Fruit fly (Drosophila melanogaster) whole organism, prepupa: ENCODE data around the gene CG10750.
A peak's percentile ranks its signal among the peaks of the same experiment; 100 is the strongest.

Experiments used
- CG11902 ChIP-seq: fragments of 200-800 bp; sonication (Bioruptor generic); optimal IDR thresholded peaks from 3 replicates; lab custom pipeline; 2016; ENCODE audit warnings: missing biosample characterization, missing genetic modification characterization
- CG15336 ChIP-seq: fragments of 200-800 bp; sonication (Bioruptor generic); IDR thresholded peaks from 2 replicates; pipeline ENCODE4 v1.3.6; 2022; ENCODE audit warnings: missing biosample characterization, missing genetic modification characterization
- CG1621 ChIP-seq: fragments of 200-800 bp; sonication (Bioruptor generic); optimal IDR thresholded peaks from 3 replicates; lab custom pipeline; 2018; ENCODE audit warnings: missing biosample characterization, mild to moderate bottlenecking, missing genetic modification characterization
- CG16779 ChIP-seq: fragments of 200-800 bp; sonication (Bioruptor generic); optimal IDR thresholded peaks from 3 replicates; lab custom pipeline; 2017; ENCODE audit warnings: missing biosample characterization, mild to moderate bottlenecking, missing genetic modification characterization
- CG3032 ChIP-seq: fragments of 200-800 bp; optimal IDR thresholded peaks from 2 replicates; lab custom pipeline; 2019; ENCODE audit warnings: missing biosample characterization, mild to moderate bottlenecking, missing genetic modification characterization, moderate library complexity
- CG31627 ChIP-seq: fragments of 200-800 bp; sonication (Bioruptor generic); optimal IDR thresholded peaks from 3 replicates; lab custom pipeline; 2016; ENCODE audit warnings: missing biosample characterization, missing genetic modification characterization
- CG34406 ChIP-seq: fragments of 200-800 bp; sonication (Bioruptor generic); optimal IDR thresholded peaks from 3 replicates; lab custom pipeline; 2016; ENCODE audit warnings: missing biosample characterization, missing genetic modification characterization
- CG6163 ChIP-seq: fragments of 200-800 bp; sonication (Bioruptor generic); IDR thresholded peaks from 3 replicates; pipeline ENCODE4 v1.3.6; 2022; ENCODE audit warnings: missing biosample characterization, missing genetic modification characterization
- CG6854 ChIP-seq: fragments of 200-800 bp; sonication (Bioruptor generic); optimal IDR thresholded peaks from 2 replicates; lab custom pipeline; 2017; ENCODE audit warnings: missing biosample characterization, mild to moderate bottlenecking, missing genetic modification characterization
- CG8632 ChIP-seq: fragments of 200-800 bp; sonication (Bioruptor generic); optimal IDR thresholded peaks from 3 replicates; lab custom pipeline; 2016; ENCODE audit warnings: missing biosample characterization, missing genetic modification characterization
- Eip78C ChIP-seq: fragments of 200-800 bp; sonication (Bioruptor generic); peaks from one replicate; lab custom pipeline; 2016; ENCODE audit warnings: missing biosample characterization, missing genetic modification characterization
- Hr38 ChIP-seq: sonication (Bioruptor generic); optimal IDR thresholded peaks from 2 replicates; lab custom pipeline; 2016; ENCODE audit warnings: missing biosample characterization, missing genetic modification characterization
- Lpt ChIP-seq: fragments of 200-800 bp; sonication (Bioruptor generic); optimal IDR thresholded peaks from 3 replicates; lab custom pipeline; 2016; ENCODE audit warnings: missing biosample characterization, missing genetic modification characterization
- Met ChIP-seq: fragments of 200-800 bp; sonication (Bioruptor generic); optimal IDR thresholded peaks from 3 replicates; lab custom pipeline; 2016; ENCODE audit warnings: missing biosample characterization, missing genetic modification characterization
- Smox ChIP-seq: fragments of 200-800 bp; sonication (Bioruptor generic); optimal IDR thresholded peaks from 3 replicates; lab custom pipeline; 2016; ENCODE audit warnings: missing biosample characterization, missing genetic modification characterization
- Sox102F ChIP-seq: fragments of 200-800 bp; sonication (Bioruptor generic); optimal IDR thresholded peaks from 2 replicates; lab custom pipeline; 2016; ENCODE audit warnings: missing biosample characterization, mild to moderate bottlenecking, missing genetic modification characterization
- Sox14 ChIP-seq: fragments of 200-800 bp; sonication (Bioruptor generic); optimal IDR thresholded peaks from 3 replicates; lab custom pipeline; 2016; ENCODE audit warnings: missing biosample characterization, missing genetic modification characterization
- achi ChIP-seq: fragments of 200-800 bp; sonication (Bioruptor generic); optimal IDR thresholded peaks from 3 replicates; lab custom pipeline; 2016; ENCODE audit warnings: missing biosample characterization, missing genetic modification characterization
- acj6 ChIP-seq: fragments of 200-800 bp; sonication (Bioruptor generic); optimal IDR thresholded peaks from 3 replicates; lab custom pipeline; 2016; ENCODE audit warnings: missing biosample characterization, missing genetic modification characterization
- dac ChIP-seq: fragments of 200-800 bp; sonication (Bioruptor generic); optimal IDR thresholded peaks from 2 replicates; lab custom pipeline; 2017; ENCODE audit warnings: missing biosample characterization, mild to moderate bottlenecking, missing genetic modification characterization
- pdm3 ChIP-seq: fragments of 200-800 bp; sonication (Bioruptor generic); optimal IDR thresholded peaks from 3 replicates; lab custom pipeline; 2016; ENCODE audit warnings: missing biosample characterization, missing genetic modification characterization
- topi ChIP-seq: fragments of 200-800 bp; sonication (Bioruptor generic); optimal IDR thresholded peaks from 3 replicates; lab custom pipeline; 2016; ENCODE audit warnings: missing biosample characterization, missing genetic modification characterization
- vri ChIP-seq: fragments of 200-800 bp; sonication (Bioruptor generic); optimal IDR thresholded peaks from 3 replicates; lab custom pipeline; 2016; ENCODE audit warnings: missing biosample characterization, mild to moderate bottlenecking, missing genetic modification characterization

The CG10750 gene

DNA sequence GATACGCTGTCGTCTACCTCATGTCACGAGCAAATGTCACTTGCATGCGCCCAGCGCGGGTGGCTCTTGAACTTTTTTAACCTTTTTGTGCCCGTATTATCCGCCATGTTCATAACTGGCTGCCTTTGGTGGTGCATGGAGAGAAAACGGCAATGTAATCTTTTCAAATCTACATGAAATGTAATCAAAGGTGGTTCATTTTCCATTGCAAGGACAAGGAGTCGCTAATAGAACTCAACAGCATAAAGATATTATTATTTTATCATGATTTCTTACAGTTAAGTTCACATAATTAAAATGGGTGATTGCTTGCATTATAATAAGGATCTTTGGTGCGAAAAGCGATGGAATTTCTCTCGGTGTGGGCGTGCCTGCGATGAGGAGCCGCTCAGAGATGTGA lies 42.7 kb downstream of the CG10750 start (continued):
- TF ChIP-seq topi (peak; percentile 40), Sox102F (GFP tag; lab: Kevin White, UChicago) (peak; percentile 1), vri (GFP tag; lab: Kevin White, UChicago) (no peak), CG1621 (no peak), CG6854 (GFP tag; lab: Kevin White, UChicago) (no peak), CG8632 (GFP tag; lab: Kevin White, UChicago) (no peak), acj6 (GFP tag; lab: Kevin White, UChicago) (peak; percentile 32), CG31627 (GFP tag; lab: Kevin White, UChicago) (no peak), CG3032 (tag; lab: Kevin White, UChicago) (peak; percentile 42), pdm3 (GFP tag; lab: Kevin White, UChicago) (peak; percentile 31), Hr38 (GFP tag; lab: Kevin White, UChicago) (no peak), dac (no peak), Smox (GFP tag; lab: Kevin White, UChicago) (peak; percentile 34), CG34406 (GFP tag; lab: Kevin White, UChicago) (peak; percentile 16), CG15336 (GFP tag; lab: Robert Waterston, UW) (no peak), achi (GFP tag; lab: Kevin White, UChicago) (peak; percentile 32), Sox14 (GFP tag; lab: Kevin White, UChicago) (peak; percentile 40), Eip78C (peak; percentile 81), CG16779 (tag; lab: Kevin White, UChicago) (no peak), CG11902 (GFP tag; lab: Kevin White, UChicago) (no peak), Lpt (GFP tag; lab: Kevin White, UChicago) (no peak), CG6163 (no peak), Met (peak; percentile 43)
